Worm (Caenorhabditis elegans) whole organism, L4/young adult: Measurements from ENCODE around the gene cest-2.1.

Experiments used
- W03F9.2 ChIP-seq: fragments of 150-350 bp; optimal IDR thresholded peaks from 2 replicates; lab custom pipeline; 2014; ENCODE audit warnings: missing biosample characterization, missing genetic modification characterization
- dao-5 ChIP-seq: sonication (generic microtip); optimal IDR thresholded peaks from 2 replicates; lab custom pipeline; 2016; ENCODE audit warnings: missing genotype, missing genetic modification characterization, moderate library complexity, missing compliant biosample characterization
- him-1 ChIP-seq: sonication (generic microtip); optimal IDR thresholded peaks from 2 replicates; lab custom pipeline; 2016; ENCODE audit warnings: missing genotype, missing genetic modification reagents, missing genetic modification characterization, missing compliant biosample characterization

DNA sequence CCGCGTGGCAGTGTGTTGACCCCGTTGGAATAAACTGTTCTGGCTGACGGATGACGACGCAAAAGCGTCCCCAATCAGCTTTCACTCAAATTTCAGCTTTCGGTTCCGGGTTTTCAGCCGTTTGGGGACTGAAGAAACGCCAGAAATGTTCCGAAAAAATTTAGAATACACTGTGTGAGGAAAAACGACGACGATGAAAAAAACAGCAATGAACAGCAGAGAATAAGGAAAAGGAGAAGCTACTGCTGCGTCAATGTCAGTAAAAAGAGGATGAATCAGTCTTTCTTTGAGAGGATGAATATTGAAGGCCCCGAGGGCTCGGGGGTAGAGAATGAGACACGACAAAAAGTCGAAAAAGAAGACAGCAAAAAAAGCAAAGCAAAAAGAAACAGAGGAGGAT lies 42.4 kb downstream of the cest-2.1 start:
- TF ChIP-seq him-1 (tag; lab: Kevin White, UChicago) (no peak), dao-5 (no peak), W03F9.2 (no peak)
